Worm (Caenorhabditis elegans) whole organism, early embryonic: ENCODE measurements around the gene flp-10.

Source experiments
- ama-1 ChIP-seq: fragments of 150-350 bp; optimal IDR thresholded peaks from 2 replicates; lab custom pipeline; 2014
- flt-1 ChIP-seq: fragments of 200-800 bp; sonication (Bioruptor generic); IDR thresholded peaks from 2 replicates; pipeline ENCODE4 v1.3.6; 2022; ENCODE audit warnings: missing genetic modification characterization, missing compliant biosample characterization
- tbx-11 ChIP-seq: fragments of 200-800 bp; sonication (Bioruptor generic); IDR thresholded peaks from 2 replicates; pipeline ENCODE4 v1.3.6; 2022; ENCODE audit warnings: missing genetic modification characterization, missing compliant biosample characterization

DNA sequence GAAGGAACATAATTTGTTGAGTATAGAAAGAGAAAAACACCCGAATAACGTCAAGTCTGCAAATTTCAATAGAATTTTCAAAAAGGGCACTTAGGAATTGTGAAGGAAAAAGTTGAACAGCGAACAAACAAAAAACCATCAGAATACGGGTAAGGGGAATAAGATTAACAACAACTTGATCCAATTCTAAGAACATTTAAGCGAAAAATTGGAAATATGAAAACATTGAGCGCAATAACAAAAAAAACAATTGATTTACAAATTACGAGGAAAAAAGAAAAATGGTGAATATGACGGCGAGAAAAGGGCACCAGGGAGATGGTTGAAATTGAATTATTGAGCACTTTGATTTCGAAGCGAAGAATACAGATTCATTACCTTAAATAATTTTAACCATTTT is 48.2 kb downstream of the flp-10 start:
- TF ChIP-seq ama-1 (lab: Kevin White, UChicago), result no peak
- TF ChIP-seq tbx-11, result no peak
- no peak for TF ChIP-seq flt-1 (GFP tag; lab: Robert Waterston, UW)
